Fruit fly (Drosophila melanogaster): ENCODE data around the gene CG31798.

The CG31798 gene

dm6 chr2L:19415859-19416258 lies 21.9 kb downstream of the CG31798 start:
- peak; percentile 51 for TF ChIP-seq CG12768 (GFP tag; optimal IDR thresholded peaks at IDR 0.05)
- TF ChIP-seq CG5204 (GFP tag; optimal IDR thresholded peaks at IDR 0.05) = peak; percentile 51
- peak; percentile 54 for TF ChIP-seq CG33017 (tag; optimal IDR thresholded peaks at IDR 0.05)
- no peak for TF ChIP-seq pad (GFP tag; optimal IDR thresholded peaks at IDR 0.05)
- TF ChIP-seq Crg-1 (GFP tag; optimal IDR thresholded peaks at IDR 0.05) = no peak
- TF ChIP-seq cnc (optimal IDR thresholded peaks at IDR 0.05) = no peak
- TF ChIP-seq CG14711 (tag; optimal IDR thresholded peaks at IDR 0.05) = peak; percentile 34
- TF ChIP-seq toe (GFP tag; optimal IDR thresholded peaks at IDR 0.05) = peak; percentile 17
- TF ChIP-seq Hr96 (GFP tag; optimal IDR thresholded peaks at IDR 0.05) = no peak
- TF ChIP-seq kay (GFP tag; ENCODE audit: borderline replicate concordance) = no peak
- TF ChIP-seq ovo (GFP tag; optimal IDR thresholded peaks at IDR 0.05) = no peak
- TF ChIP-seq Clk (GFP tag; optimal IDR thresholded peaks at IDR 0.05) = no peak
- TF ChIP-seq CG11617 (GFP tag; optimal IDR thresholded peaks at IDR 0.05) = no peak
- TF ChIP-seq CG7101 (tag; optimal IDR thresholded peaks at IDR 0.05) = peak; percentile 39
- peak; percentile 53 for TF ChIP-seq CG7045 (GFP tag; optimal IDR thresholded peaks at IDR 0.05)
- TF ChIP-seq Mnt (GFP tag; optimal IDR thresholded peaks at IDR 0.05) = no peak

dm6 chr2L:19416602-19417497 lies 22.9 kb downstream of the CG31798 start, which contains the start of gene Lectin-galC1:
Lectin-galC1 (plus strand) TSS chr2L:19417447.
- TF ChIP-seq bab1 (GFP tag; optimal IDR thresholded peaks at IDR 0.05) (no peak), tj (GFP tag; optimal IDR thresholded peaks at IDR 0.05) (peak; percentile 80), Mnt (GFP tag; optimal IDR thresholded peaks at IDR 0.05) (peak; percentile 36), CG7045 (GFP tag; optimal IDR thresholded peaks at IDR 0.05) (peak; percentile 84), cnc (optimal IDR thresholded peaks at IDR 0.05) (no peak), CG14711 (tag; optimal IDR thresholded peaks at IDR 0.05) (peak; percentile 81), CG7101 (tag; optimal IDR thresholded peaks at IDR 0.05) (peak; percentile 68), Crg-1 (GFP tag; optimal IDR thresholded peaks at IDR 0.05) (peak; percentile 65), Hr96 (GFP tag; optimal IDR thresholded peaks at IDR 0.05) (peak; percentile 79), ovo (GFP tag; optimal IDR thresholded peaks at IDR 0.05) (no peak), CG33017 (tag; optimal IDR thresholded peaks at IDR 0.05) (peak; percentile 87), CG11617 (GFP tag; optimal IDR thresholded peaks at IDR 0.05) (peak; percentile 61), CG1620 (GFP tag; optimal IDR thresholded peaks at IDR 0.05) (peak; percentile 59), cic (GFP tag; optimal IDR thresholded peaks at IDR 0.05) (peak; percentile 65), Clk (GFP tag; optimal IDR thresholded peaks at IDR 0.05) (peak; percentile 81), toe (GFP tag; optimal IDR thresholded peaks at IDR 0.05) (peak; percentile 87), CG5204 (GFP tag; optimal IDR thresholded peaks at IDR 0.05) (peak; percentile 86), pad (GFP tag; optimal IDR thresholded peaks at IDR 0.05) (peak; percentile 54), kay (GFP tag; ENCODE audit: borderline replicate concordance) (peak; percentile 62), CG12768 (GFP tag; optimal IDR thresholded peaks at IDR 0.05) (peak; percentile 78)

- TF ChIP-seq Clk (GFP tag; optimal IDR thresholded peaks at IDR 0.05) (no peak), pad (GFP tag; optimal IDR thresholded peaks at IDR 0.05) (no peak), bab1 (GFP tag; optimal IDR thresholded peaks at IDR 0.05) (no peak), tj (GFP tag; optimal IDR thresholded peaks at IDR 0.05) (no peak), kay (GFP tag; ENCODE audit: borderline replicate concordance) (no peak), CG5204 (GFP tag; optimal IDR thresholded peaks at IDR 0.05) (no peak), CG14711 (tag; optimal IDR thresholded peaks at IDR 0.05) (no peak), toe (GFP tag; optimal IDR thresholded peaks at IDR 0.05) (no peak), CG12768 (GFP tag; optimal IDR thresholded peaks at IDR 0.05) (no peak), CG1620 (GFP tag; optimal IDR thresholded peaks at IDR 0.05) (no peak), CG11617 (GFP tag; optimal IDR thresholded peaks at IDR 0.05) (no peak), Mnt (GFP tag; optimal IDR thresholded peaks at IDR 0.05) (no peak)
Observed at dm6 chr2L:19418017-19418416, 24.1 kb downstream of the CG31798 start, which contains the start of gene lectin-37Da. lectin-37Da (plus strand) TSS chr2L:19418317.

dm6 chr2L:19418872-19419271 lies 24.9 kb downstream of the CG31798 start, which contains the start of gene lectin-37Db:
lectin-37Db (plus strand) TSS chr2L:19419075.
- TF ChIP-seq pad (GFP tag; optimal IDR thresholded peaks at IDR 0.05) (no peak), CG33017 (tag; optimal IDR thresholded peaks at IDR 0.05) (peak; percentile 22), Clk (GFP tag; optimal IDR thresholded peaks at IDR 0.05) (no peak), Mnt (GFP tag; optimal IDR thresholded peaks at IDR 0.05) (peak; percentile 1), CG1620 (GFP tag; optimal IDR thresholded peaks at IDR 0.05) (no peak), CG12768 (GFP tag; optimal IDR thresholded peaks at IDR 0.05) (peak; percentile 23), Crg-1 (GFP tag; optimal IDR thresholded peaks at IDR 0.05) (no peak), CG14711 (tag; optimal IDR thresholded peaks at IDR 0.05) (no peak), CG5204 (GFP tag; optimal IDR thresholded peaks at IDR 0.05) (no peak), tj (GFP tag; optimal IDR thresholded peaks at IDR 0.05) (no peak), cic (GFP tag; optimal IDR thresholded peaks at IDR 0.05) (peak; percentile 53)

dm6 chr2L:19421573-19421972 lies 27.6 kb downstream of the CG31798 start:
- TF ChIP-seq cic (GFP tag; optimal IDR thresholded peaks at IDR 0.05) (peak; percentile 38), ovo (GFP tag; optimal IDR thresholded peaks at IDR 0.05) (no peak), CG11617 (GFP tag; optimal IDR thresholded peaks at IDR 0.05) (no peak)

- TF ChIP-seq CG11617 (GFP tag; optimal IDR thresholded peaks at IDR 0.05) = no peak
- no peak for TF ChIP-seq CG7101 (tag; optimal IDR thresholded peaks at IDR 0.05)
- no peak for TF ChIP-seq pad (GFP tag; optimal IDR thresholded peaks at IDR 0.05)
- no peak for TF ChIP-seq tj (GFP tag; optimal IDR thresholded peaks at IDR 0.05)
- TF ChIP-seq cnc (optimal IDR thresholded peaks at IDR 0.05) = no peak
- TF ChIP-seq CG12768 (GFP tag; optimal IDR thresholded peaks at IDR 0.05) = no peak
Observed at dm6 chr2L:19422642-19423041, 28.7 kb downstream of the CG31798 start.
